Fruit fly (Drosophila melanogaster): ENCODE data around the gene wge.

Gene wge

dm6 chr3R:22667284-22667958 lies 53.5 kb downstream of the wge start (continued):
- TF ChIP-seq CG8119 (GFP tag; IDR thresholded peaks at IDR 0.05) (peak; percentile 96), CG11762 (GFP tag; optimal IDR thresholded peaks at IDR 0.05; ENCODE audit: insufficient read depth) (peak; percentile 93), CG1621 (tag; optimal IDR thresholded peaks at IDR 0.05) (peak; percentile 79), acj6 (GFP tag; optimal IDR thresholded peaks at IDR 0.05) (peak; percentile 94), topi (GFP tag; optimal IDR thresholded peaks at IDR 0.05) (peak; percentile 96), CG6163 (GFP tag; IDR thresholded peaks at IDR 0.05) (peak; percentile 93), CG6808 (GFP tag; optimal IDR thresholded peaks at IDR 0.05) (peak; percentile 97), CG32006 (GFP tag; optimal IDR thresholded peaks at IDR 0.05) (peak; percentile 97), CG3919 (GFP tag; optimal IDR thresholded peaks at IDR 0.05) (peak; percentile 97), Eip93F (GFP tag; optimal IDR thresholded peaks at IDR 0.05) (no peak), Eip75B (GFP tag; optimal IDR thresholded peaks at IDR 0.05) (peak; percentile 92)

dm6 chr3R:22666449-22667283 lies 54.3 kb downstream of the wge start:
- TF ChIP-seq CG9139 (GFP tag; optimal IDR thresholded peaks at IDR 0.05), result peak; percentile 14
- TF ChIP-seq ss (GFP tag; optimal IDR thresholded peaks at IDR 0.05), result no peak
- no peak for TF ChIP-seq Smox (GFP tag; optimal IDR thresholded peaks at IDR 0.05)
- peak; percentile 42; the same call in 1 of the 3 replicates for TF ChIP-seq CG6163 (GFP tag; IDR thresholded peaks at IDR 0.05)
- TF ChIP-seq salr (GFP tag; optimal IDR thresholded peaks at IDR 0.05), result no peak
- TF ChIP-seq CG8319 (GFP tag; optimal IDR thresholded peaks at IDR 0.05), result no peak
- TF ChIP-seq Lpt (GFP tag; optimal IDR thresholded peaks at IDR 0.05), result no peak
- no peak for TF ChIP-seq fd59A (GFP tag; optimal IDR thresholded peaks at IDR 0.05)
- no peak for TF ChIP-seq CG7368 (GFP tag; optimal IDR thresholded peaks at IDR 0.05)
- TF ChIP-seq Eip75B (GFP tag; optimal IDR thresholded peaks at IDR 0.05), result peak; percentile 21
- no peak for TF ChIP-seq vri (GFP tag; optimal IDR thresholded peaks at IDR 0.05)
- TF ChIP-seq CG10669 (GFP tag; optimal IDR thresholded peaks at IDR 0.05), result no peak
- TF ChIP-seq CG6854 (GFP tag; optimal IDR thresholded peaks at IDR 0.05), result no peak
- TF ChIP-seq eg (GFP tag; IDR thresholded peaks at IDR 0.05), result 0 out of 3 replicates have a peak, but pooled peaks have one; percentile 43
- no peak for TF ChIP-seq spab (GFP tag; optimal IDR thresholded peaks at IDR 0.05)
- TF ChIP-seq CG16779 (tag; optimal IDR thresholded peaks at IDR 0.05), result no peak
- peak; percentile 12 for TF ChIP-seq CG1621 (tag; optimal IDR thresholded peaks at IDR 0.05)
- no peak for TF ChIP-seq CG4318 (GFP tag; optimal IDR thresholded peaks at IDR 0.05)
- peak; percentile 70 for TF ChIP-seq Eip78C (GFP tag)
- no peak for TF ChIP-seq net (GFP tag; optimal IDR thresholded peaks at IDR 0.05)
- TF ChIP-seq Hr4 (GFP tag; optimal IDR thresholded peaks at IDR 0.05), result no peak
- no peak for TF ChIP-seq acj6 (GFP tag; optimal IDR thresholded peaks at IDR 0.05)
- no peak for TF ChIP-seq CG32006 (GFP tag; optimal IDR thresholded peaks at IDR 0.05)

- peak; percentile 30 for TF ChIP-seq CG31627 (GFP tag; optimal IDR thresholded peaks at IDR 0.05)
- TF ChIP-seq spab (GFP tag; optimal IDR thresholded peaks at IDR 0.05), result no peak
- peak; percentile 75 for TF ChIP-seq net (GFP tag; optimal IDR thresholded peaks at IDR 0.05)
- TF ChIP-seq CG4318 (GFP tag; optimal IDR thresholded peaks at IDR 0.05), result peak; percentile 86
- peak; percentile 92 for TF ChIP-seq CG8119 (GFP tag; IDR thresholded peaks at IDR 0.05)
- TF ChIP-seq Gug (GFP tag; IDR thresholded peaks at IDR 0.05), result peak; percentile 76
- peak; percentile 61 for TF ChIP-seq Lpt (GFP tag; optimal IDR thresholded peaks at IDR 0.05)
- TF ChIP-seq CG16779 (tag; optimal IDR thresholded peaks at IDR 0.05), result no peak
- peak; percentile 56 for TF ChIP-seq CG10631 (GFP tag; optimal IDR thresholded peaks at IDR 0.05)
- peak; percentile 1 for TF ChIP-seq topi (GFP tag; optimal IDR thresholded peaks at IDR 0.05)
- TF ChIP-seq Eip75B (GFP tag; optimal IDR thresholded peaks at IDR 0.05), result peak; percentile 20
- peak in 1 of 2 experiments; percentile 69 for TF ChIP-seq salr (GFP tag; optimal IDR thresholded peaks at IDR 0.05)
- TF ChIP-seq Blimp-1 (GFP tag; optimal IDR thresholded peaks at IDR 0.05), result no peak
- TF ChIP-seq CG6854 (GFP tag; optimal IDR thresholded peaks at IDR 0.05), result no peak
- no peak for TF ChIP-seq Ets96B (tag; optimal IDR thresholded peaks at IDR 0.05)
- TF ChIP-seq lz (GFP tag; optimal IDR thresholded peaks at IDR 0.05), result peak; percentile 10
- TF ChIP-seq CG6792 (GFP tag; optimal IDR thresholded peaks at IDR 0.05), result peak; percentile 49
- TF ChIP-seq Eip93F (GFP tag; optimal IDR thresholded peaks at IDR 0.05), result no peak
- TF ChIP-seq CG34406 (GFP tag; optimal IDR thresholded peaks at IDR 0.05), result peak; percentile 38
- peak; percentile 67 for TF ChIP-seq CG3919 (GFP tag; optimal IDR thresholded peaks at IDR 0.05)
- no peak for TF ChIP-seq Smox (GFP tag; optimal IDR thresholded peaks at IDR 0.05)
- peak; percentile 48 for TF ChIP-seq CG7368 (GFP tag; optimal IDR thresholded peaks at IDR 0.05)
- peak; percentile 26 for TF ChIP-seq CG8632 (GFP tag; optimal IDR thresholded peaks at IDR 0.05)
- peak; percentile 94 for TF ChIP-seq CG32006 (GFP tag; optimal IDR thresholded peaks at IDR 0.05)
- TF ChIP-seq dsx (GFP tag; optimal IDR thresholded peaks at IDR 0.05; ENCODE audit: poor library complexity, severe bottlenecking), result no peak
- peak; percentile 5 for TF ChIP-seq CG11762 (GFP tag; optimal IDR thresholded peaks at IDR 0.05; ENCODE audit: insufficient read depth)
- TF ChIP-seq ss (GFP tag; optimal IDR thresholded peaks at IDR 0.05), result no peak
- TF ChIP-seq fkh (GFP tag; optimal IDR thresholded peaks at IDR 0.05), result no peak
- TF ChIP-seq Hr39 (GFP tag; optimal IDR thresholded peaks at IDR 0.05), result peak; percentile 13
- peak; percentile 66 for TF ChIP-seq acj6 (GFP tag; optimal IDR thresholded peaks at IDR 0.05)
Measured at dm6 chr3R:22664274-22664673, 56.7 kb downstream of the wge start.

Data from whole organism, prepupa.